Worm (Caenorhabditis elegans) whole organism, late embryonic: ENCODE results near the gene F56D2.8.

Experiments used
- K02D7.2 ChIP-seq: sonication (generic microtip); optimal IDR thresholded peaks from 2 replicates; lab custom pipeline; 2017; ENCODE audit warnings: mild to moderate bottlenecking, missing genetic modification characterization, missing compliant biosample characterization
- K09A11.1 ChIP-seq: sonication (generic microtip); optimal IDR thresholded peaks from 2 replicates; lab custom pipeline; 2017; ENCODE audit warnings: antibody characterized with exemption, mild to moderate bottlenecking, missing genetic modification characterization, missing compliant biosample characterization; ENCODE audit not compliant: insufficient read depth
- T23F11.4 ChIP-seq: fragments of 200-800 bp; sonication (Bioruptor generic); optimal IDR thresholded peaks from 2 replicates; lab custom pipeline; 2018; ENCODE audit warnings: mild to moderate bottlenecking, missing genetic modification characterization, missing compliant biosample characterization
- Y22D7AL.16 ChIP-seq: sonication (generic microtip); optimal IDR thresholded peaks from 2 replicates; lab custom pipeline; 2016; ENCODE audit warnings: missing genetic modification characterization, missing compliant biosample characterization
- ama-1 ChIP-seq: fragments of 150-350 bp; optimal IDR thresholded peaks from 2 replicates; lab custom pipeline; 2014
- ceh-24 ChIP-seq: sonication (generic microtip); optimal IDR thresholded peaks from 2 replicates; lab custom pipeline; 2016; ENCODE audit warnings: mild to moderate bottlenecking, missing genetic modification characterization, missing compliant biosample characterization
- ceh-30 ChIP-seq: fragments of 150-350 bp; optimal IDR thresholded peaks from 2 replicates; lab custom pipeline; 2014; ENCODE audit warnings: missing biosample characterization, missing genetic modification characterization
- ceh-31 ChIP-seq: sonication (generic microtip); optimal IDR thresholded peaks from 2 replicates; lab custom pipeline; 2016; ENCODE audit warnings: missing genetic modification characterization, missing compliant biosample characterization
- ceh-34 ChIP-seq: sonication (generic microtip); optimal IDR thresholded peaks from 2 replicates; lab custom pipeline; 2016; ENCODE audit warnings: mild to moderate bottlenecking, missing genetic modification characterization, missing compliant biosample characterization
- ceh-45 ChIP-seq: fragments of 200-800 bp; sonication (Bioruptor generic); IDR thresholded peaks from 2 replicates; pipeline ENCODE4 v1.3.6; 2022; ENCODE audit warnings: missing genetic modification reagents, missing genetic modification characterization, missing compliant biosample characterization
- ceh-48 ChIP-seq: sonication (generic microtip); optimal IDR thresholded peaks from 2 replicates; lab custom pipeline; 2016; ENCODE audit warnings: missing genetic modification characterization, inconsistent platforms, missing compliant biosample characterization
- ceh-9 ChIP-seq: sonication (generic microtip); optimal IDR thresholded peaks from 2 replicates; lab custom pipeline; 2016; ENCODE audit warnings: mild to moderate bottlenecking, missing genetic modification characterization, inconsistent platforms, missing compliant biosample characterization
- elt-2 ChIP-seq: sonication (generic microtip); optimal IDR thresholded peaks from 2 replicates; lab custom pipeline; 2016; ENCODE audit warnings: missing genetic modification reagents, missing genetic modification characterization, missing compliant biosample characterization
- eyg-1 ChIP-seq: sonication (generic microtip); optimal IDR thresholded peaks from 2 replicates; lab custom pipeline; 2016; ENCODE audit warnings: missing genotype, missing genetic modification characterization, missing compliant biosample characterization
- fax-1 ChIP-seq: sonication (generic microtip); optimal IDR thresholded peaks from 2 replicates; lab custom pipeline; 2016; ENCODE audit warnings: missing genotype, missing genetic modification characterization, missing compliant biosample characterization
- hlh-15 ChIP-seq: sonication (generic microtip); optimal IDR thresholded peaks from 2 replicates; lab custom pipeline; 2016; ENCODE audit warnings: missing genetic modification characterization, missing compliant biosample characterization
- hlh-30 ChIP-seq: sonication (generic microtip); optimal IDR thresholded peaks from 2 replicates; lab custom pipeline; 2017; ENCODE audit warnings: antibody characterized with exemption, missing genetic modification characterization, missing compliant biosample characterization; ENCODE audit not compliant: insufficient read depth
- madf-2 ChIP-seq: sonication (generic microtip); optimal IDR thresholded peaks from 2 replicates; lab custom pipeline; 2017; ENCODE audit warnings: missing genetic modification characterization, missing compliant biosample characterization
- nfya-1 ChIP-seq: sonication (generic microtip); optimal IDR thresholded peaks from 2 replicates; lab custom pipeline; 2017; ENCODE audit warnings: missing genetic modification characterization, mild to moderate bottlenecking, missing compliant biosample characterization, antibody characterized with exemption, moderate library complexity
- nhr-11 ChIP-seq: fragments of 150-350 bp; optimal IDR thresholded peaks from 2 replicates; lab custom pipeline; 2014; ENCODE audit warnings: missing biosample characterization, missing genetic modification characterization
- npax-4 ChIP-seq: sonication (generic microtip); optimal IDR thresholded peaks from 2 replicates; lab custom pipeline; 2016; ENCODE audit warnings: missing genetic modification characterization, missing compliant biosample characterization
- odd-2 ChIP-seq: sonication (generic microtip); optimal IDR thresholded peaks from 2 replicates; lab custom pipeline; 2017; ENCODE audit warnings: antibody characterized with exemption, mild to moderate bottlenecking, missing genetic modification characterization, missing compliant biosample characterization
- pha-2 ChIP-seq: sonication (generic microtip); optimal IDR thresholded peaks from 2 replicates; lab custom pipeline; 2017; ENCODE audit warnings: mild to moderate bottlenecking, missing genetic modification characterization, missing compliant biosample characterization
- pros-1 ChIP-seq: fragments of 150-350 bp; optimal IDR thresholded peaks from 2 replicates; lab custom pipeline; 2014; ENCODE audit warnings: missing biosample characterization, missing genetic modification reagents, missing genetic modification characterization
- ref-2 ChIP-seq: sonication (generic microtip); optimal IDR thresholded peaks from 2 replicates; lab custom pipeline; 2016; ENCODE audit warnings: missing genetic modification characterization, missing compliant biosample characterization
- rnt-1 ChIP-seq: sonication (generic microtip); optimal IDR thresholded peaks from 2 replicates; lab custom pipeline; 2016; ENCODE audit warnings: missing genetic modification characterization, missing compliant biosample characterization
- sdc-2 ChIP-seq: sonication (generic microtip); optimal IDR thresholded peaks from 2 replicates; lab custom pipeline; 2016; ENCODE audit warnings: missing genotype, missing genetic modification characterization, missing compliant biosample characterization
- sox-4 ChIP-seq: sonication (generic microtip); optimal IDR thresholded peaks from 2 replicates; lab custom pipeline; 2017; ENCODE audit warnings: mild to moderate bottlenecking, missing genetic modification characterization, inconsistent platforms, missing compliant biosample characterization
- syd-9 ChIP-seq: sonication (generic microtip); optimal IDR thresholded peaks from 2 replicates; lab custom pipeline; 2016; ENCODE audit warnings: mild to moderate bottlenecking, missing genetic modification characterization, moderate library complexity, missing compliant biosample characterization
- tbx-2 ChIP-seq: sonication (generic microtip); optimal IDR thresholded peaks from 2 replicates; lab custom pipeline; 2016; ENCODE audit warnings: missing genetic modification characterization, missing compliant biosample characterization
- tbx-7 ChIP-seq: sonication (generic microtip); optimal IDR thresholded peaks from 2 replicates; lab custom pipeline; 2016; ENCODE audit warnings: missing genotype, missing genetic modification characterization, missing compliant biosample characterization
- unc-3 ChIP-seq, 2 experiments: fragments of 200-800 bp in 1 of 2; sonication (Bioruptor generic) in 1 of 2; sonication (generic microtip) in 1 of 2; conservative IDR thresholded peaks in 1 of 2; optimal IDR thresholded peaks in 1 of 2; 2 replicates each; pipeline versions ENCODE4 v1.3.6 to Lab custom; 2016 to 2022; ENCODE audit warnings: missing compliant biosample characterization in 2 of 2, missing genetic modification characterization in 2 of 2, missing genetic modification reagents in 1 of 2
- unc-55 ChIP-seq: sonication (generic microtip); optimal IDR thresholded peaks from 2 replicates; lab custom pipeline; 2017; ENCODE audit warnings: missing biosample characterization, missing genetic modification reagents, missing genetic modification characterization
- unc-86 ChIP-seq: sonication (generic microtip); optimal IDR thresholded peaks from 2 replicates; lab custom pipeline; 2016; ENCODE audit warnings: missing genetic modification characterization, missing compliant biosample characterization
- ztf-16 ChIP-seq: sonication (generic microtip); optimal IDR thresholded peaks from 2 replicates; lab custom pipeline; 2017; ENCODE audit warnings: missing genetic modification characterization, missing compliant biosample characterization

F56D2.8 gene

DNA sequence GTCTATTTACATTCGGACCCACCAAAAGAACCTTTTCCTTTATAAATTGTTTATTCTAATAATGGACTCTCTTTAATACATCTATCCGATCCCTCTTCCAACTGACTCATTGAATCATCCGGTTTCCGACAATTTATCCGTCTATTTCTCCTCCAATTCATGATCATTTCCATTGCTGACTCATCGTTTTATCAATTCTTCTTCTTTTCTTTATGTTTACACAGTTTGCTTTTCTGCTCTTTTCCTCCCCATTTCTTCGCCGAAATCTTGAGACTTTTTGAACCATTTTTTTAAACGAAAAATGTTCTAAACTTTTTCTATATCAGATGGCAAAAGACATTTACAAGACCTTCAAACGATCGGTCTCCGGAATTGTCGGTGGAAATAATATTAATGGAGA lies 12.8 kb upstream of the F56D2.8 start, which contains the start of gene ced-6:
Gene ced-6 (plus strand): TSS at position 327 of the 400 bp plus-strand sequence.
- TF ChIP-seq ceh-9, result no peak
- TF ChIP-seq, all 69 proteins: peak for 0

DNA sequence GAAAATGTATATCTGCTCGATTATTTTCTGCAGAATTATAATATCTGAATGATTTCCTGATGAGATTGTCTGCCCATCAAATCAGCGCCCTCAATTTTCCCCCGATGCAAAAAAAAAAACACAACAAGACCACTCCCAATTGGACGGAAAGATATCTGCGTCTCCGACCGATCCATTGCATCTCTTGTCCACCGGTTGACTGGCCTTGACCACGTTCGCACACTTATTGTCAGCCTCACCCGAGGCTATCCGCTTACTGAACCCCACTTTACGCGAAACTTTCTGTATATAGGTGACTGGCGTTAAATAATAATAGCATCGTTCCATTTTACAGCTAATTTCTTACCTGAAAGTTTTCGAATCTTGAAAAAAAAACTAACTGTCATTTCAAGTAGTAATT lies 11.7 kb upstream of the F56D2.8 start:
- TF ChIP-seq nfya-1 (tag; lab: Kevin White, UChicago) (peak; percentile 42), elt-2 (tag; lab: Kevin White, UChicago) (no peak), K02D7.2 (no peak)

DNA sequence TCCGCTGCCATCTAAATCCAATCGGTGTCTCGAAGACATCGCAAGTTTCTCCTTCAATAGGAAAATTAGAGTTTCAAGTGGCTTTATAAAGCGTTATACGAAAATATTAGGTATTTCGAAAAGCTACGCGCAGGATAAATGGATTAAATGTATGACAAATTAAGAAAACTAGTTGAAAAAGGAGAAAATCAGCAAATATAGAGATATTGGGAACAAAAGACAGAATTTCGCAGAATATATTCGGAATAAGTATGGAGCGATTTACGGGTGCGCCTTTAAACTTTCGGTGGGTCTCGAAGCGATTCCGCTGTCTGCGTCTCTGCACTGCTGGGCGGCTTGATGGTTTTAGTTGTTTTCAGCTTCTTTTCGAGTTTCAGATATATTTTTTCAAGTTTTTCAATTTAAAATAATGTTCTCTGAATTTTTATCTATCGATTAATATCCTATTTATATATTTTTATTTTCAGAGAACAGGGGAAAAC lies 9.0 kb upstream of the F56D2.8 start, which contains the start of the genes ddx-15 and ucr-1:
Gene ddx-15 (minus strand): TSS at position 51 of the 482 bp plus-strand sequence.
Gene ucr-1 (plus strand): TSS at position 468 of the 482 bp plus-strand sequence.
- TF ChIP-seq ceh-30 (tag; lab: Kevin White, UChicago) (no peak), ref-2 (tag; lab: Kevin White, UChicago) (no peak), unc-55 (GFP tag; lab: Kevin White, UChicago) (peak; percentile 1), rnt-1 (tag; lab: Kevin White, UChicago) (no peak), ceh-24 (tag; lab: Kevin White, UChicago) (no peak), syd-9 (no peak), sdc-2 (tag; lab: Kevin White, UChicago) (no peak), eyg-1 (tag; lab: Kevin White, UChicago) (no peak), ceh-31 (tag; lab: Kevin White, UChicago) (peak; percentile 37), tbx-2 (tag; lab: Kevin White, UChicago) (peak; percentile 10), fax-1 (tag; lab: Kevin White, UChicago) (no peak), hlh-30 (no peak), Y22D7AL.16 (no peak), nfya-1 (tag; lab: Kevin White, UChicago) (peak; percentile 29)

DNA sequence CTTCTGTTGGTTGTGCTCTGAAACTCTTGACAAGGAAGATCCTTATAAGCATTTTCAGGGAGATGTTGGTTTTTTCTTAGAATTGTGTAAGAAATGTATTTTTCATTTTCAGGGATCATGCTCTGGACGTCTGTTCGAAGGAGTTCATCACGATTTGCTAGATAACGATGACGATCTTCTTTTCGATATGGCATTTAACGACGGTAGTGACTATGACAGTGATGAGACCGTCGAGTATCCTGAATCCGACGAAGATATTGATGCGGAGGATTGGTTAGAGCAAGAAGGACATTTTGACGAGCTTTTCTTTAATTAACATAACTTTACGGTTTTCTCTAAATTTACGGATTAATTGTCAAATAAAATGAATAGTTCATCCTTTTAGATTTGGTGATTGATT lies 6.1 kb upstream of the F56D2.8 start:
- TF ChIP-seq sdc-2 (tag; lab: Kevin White, UChicago) (no peak), tbx-2 (tag; lab: Kevin White, UChicago) (no peak), ceh-45 (GFP tag; lab: Robert Waterston, UW) (no peak), ama-1 (no peak), hlh-30 (no peak), ztf-16 (no peak), unc-86 (tag; lab: Kevin White, UChicago) (no peak), npax-4 (tag; lab: Kevin White, UChicago) (no peak), unc-3 (GFP tag; conservative IDR thresholded peaks at IDR 0.05; lab: Robert Waterston, UW) (no peak), unc-3 (tag; optimal IDR thresholded peaks at IDR 0.05; lab: Kevin White, UChicago) (no peak), nhr-11 (tag; lab: Kevin White, UChicago) (no peak), pha-2 (tag; lab: Kevin White, UChicago) (no peak), ceh-34 (tag; lab: Kevin White, UChicago) (no peak), K09A11.1 (no peak), tbx-7 (tag; lab: Kevin White, UChicago) (no peak), ceh-30 (tag; lab: Kevin White, UChicago) (no peak), hlh-15 (tag; lab: Kevin White, UChicago) (no peak), odd-2 (no peak)

DNA sequence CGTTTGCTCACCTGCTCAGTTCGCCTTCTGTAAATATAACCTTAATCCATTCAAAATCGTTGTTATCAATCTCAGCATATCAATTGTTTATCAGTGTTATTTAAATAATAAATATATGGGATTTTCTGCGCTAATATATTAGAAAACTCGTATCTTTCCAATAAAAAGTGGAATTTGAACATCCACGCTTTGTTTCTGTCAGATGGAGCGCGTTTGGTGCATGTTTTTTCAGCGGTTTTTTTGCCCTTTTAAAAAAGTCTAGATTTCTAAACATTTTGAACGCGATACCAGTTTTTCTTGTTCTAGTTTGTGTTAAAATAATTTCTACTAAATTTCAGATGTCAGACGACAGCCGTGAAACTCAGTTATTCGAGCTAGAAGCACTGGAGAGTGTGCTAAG lies 4.3 kb upstream of the F56D2.8 start, which contains the start of gene F56D2.2:
Gene F56D2.2 (plus strand): TSS at position 339 of the 400 bp plus-strand sequence.
- TF ChIP-seq pros-1 (tag; lab: Kevin White, UChicago) (no peak), npax-4 (tag; lab: Kevin White, UChicago) (no peak), sox-4 (tag; lab: Kevin White, UChicago) (no peak), madf-2 (tag; lab: Kevin White, UChicago) (no peak), ceh-24 (tag; lab: Kevin White, UChicago) (no peak), T23F11.4 (no peak), ceh-48 (tag; lab: Kevin White, UChicago) (no peak)
